Worm (Caenorhabditis elegans) whole organism, L1 larva: ENCODE data around the gene str-130.

Experiments used
- F16B12.6 ChIP-seq: fragments of 150-350 bp; optimal IDR thresholded peaks from 2 replicates; lab custom pipeline; 2014; ENCODE audit warnings: missing biosample characterization, missing genetic modification characterization
- ama-1 ChIP-seq: fragments of 150-350 bp; optimal IDR thresholded peaks from 2 replicates; lab custom pipeline; 2014
- ets-5 ChIP-seq: fragments of 200-800 bp; sonication (Bioruptor generic); IDR thresholded peaks from 2 replicates; pipeline ENCODE4 v1.3.6; 2022; ENCODE audit warnings: missing genetic modification characterization, missing compliant biosample characterization
- fos-1 ChIP-seq: fragments of 150-350 bp; optimal IDR thresholded peaks from 2 replicates; lab custom pipeline; 2014; ENCODE audit warnings: missing biosample characterization, missing genetic modification characterization
- mdl-1 ChIP-seq, 2 experiments: fragments of 150-350 bp; optimal IDR thresholded peaks; 2 replicates each; lab custom pipeline; 2014 to 2017; ENCODE audit warnings: missing biosample characterization in 2 of 2, missing genetic modification characterization in 2 of 2, inconsistent platforms in 1 of 2
- nhr-11 ChIP-seq: fragments of 150-350 bp; optimal IDR thresholded peaks from 2 replicates; lab custom pipeline; 2014; ENCODE audit warnings: missing biosample characterization, missing genetic modification characterization
- snpc-4 ChIP-seq: fragments of 150-350 bp; optimal IDR thresholded peaks from 2 replicates; lab custom pipeline; 2014; ENCODE audit warnings: missing biosample characterization, missing genetic modification characterization

ce11 chrV:8110816-8111215, 20.3 kb upstream of the str-130 start:
- TF ChIP-seq ama-1 (lab: Kevin White, UChicago) (no peak), snpc-4 (tag; lab: Kevin White, UChicago) (no peak), F16B12.6 (no peak), ets-5 (no peak), nhr-11 (no peak), fos-1 (tag; lab: Kevin White, UChicago) (no peak), mdl-1 (tag; optimal IDR thresholded peaks at IDR 0.05; lab: Kevin White, UChicago) (no peak)
